Worm (Caenorhabditis elegans): ENCODE results near the gene pos-1.

DNA sequence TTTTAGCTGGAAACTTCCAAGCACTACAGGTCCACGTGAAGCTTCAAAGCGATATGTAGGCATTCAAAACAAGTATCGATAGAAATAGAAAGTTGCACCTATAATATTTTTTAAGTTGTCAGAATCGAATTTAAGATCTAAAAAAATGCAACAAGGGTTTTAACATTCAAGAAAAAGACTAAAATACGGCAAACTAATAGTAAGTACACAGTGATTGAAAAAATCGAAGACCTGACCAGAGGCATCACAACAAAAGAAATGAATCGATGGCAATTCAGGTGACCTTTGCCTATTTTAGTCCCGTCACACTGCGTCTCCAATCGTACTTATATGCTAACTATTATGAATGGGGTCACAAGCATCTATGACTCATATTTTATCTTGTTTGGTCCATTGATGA lies 34.0 kb downstream of the pos-1 start, which contains the start of gene T23B12.5:
- TF ChIP-seq F57C9.4 (tag; optimal IDR thresholded peaks at IDR 0.05) (no peak), tlf-1 (GFP tag; optimal IDR thresholded peaks at IDR 0.05) (no peak), nhr-27 (tag; optimal IDR thresholded peaks at IDR 0.05) (no peak), pha-4 (tag; optimal IDR thresholded peaks at IDR 0.05) (no peak), unc-62 (GFP tag; optimal IDR thresholded peaks at IDR 0.05) (no peak), pbrm-1 (GFP tag; IDR thresholded peaks at IDR 0.05) (no peak), F23B12.7 (tag; optimal IDR thresholded peaks at IDR 0.05; ENCODE audit: insufficient read depth) (no peak), nhr-120 (GFP tag; IDR thresholded peaks at IDR 0.05) (no peak), let-526 (GFP tag; IDR thresholded peaks at IDR 0.05) (no peak), efl-1 (GFP tag; optimal IDR thresholded peaks at IDR 0.05) (no peak)

All from whole organism, young adult.